Worm (Caenorhabditis elegans) whole organism, dauer: ENCODE data around the gene C10G8.4.

Experiments
- unc-62 ChIP-seq: sonication (generic microtip); optimal IDR thresholded peaks from 2 replicates; lab custom pipeline; 2017; ENCODE audit warnings: missing biosample characterization, missing genetic modification reagents, missing genetic modification characterization

C10G8.4 gene

DNA sequence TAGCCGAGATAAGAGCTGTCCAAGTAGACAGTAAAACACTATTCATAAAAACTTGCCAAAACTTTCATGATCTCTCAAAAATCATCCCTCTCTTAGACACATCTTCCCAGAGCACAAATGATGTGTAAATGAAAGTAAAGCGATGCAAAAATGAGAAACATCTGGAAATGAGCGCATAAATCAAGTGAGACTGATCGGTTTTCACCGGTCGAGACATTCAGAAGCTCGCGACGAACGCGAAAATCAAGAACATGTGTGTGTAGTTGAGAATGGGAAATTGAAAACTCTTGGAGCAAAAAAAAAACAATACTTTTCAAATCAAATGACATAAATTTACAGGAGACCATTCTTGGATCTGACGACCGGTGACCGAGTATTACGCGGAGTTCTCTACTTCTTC lies 7.4 kb upstream of the C10G8.4 start:
- no peak for TF ChIP-seq unc-62 (GFP tag; lab: Kevin White, UChicago)

DNA sequence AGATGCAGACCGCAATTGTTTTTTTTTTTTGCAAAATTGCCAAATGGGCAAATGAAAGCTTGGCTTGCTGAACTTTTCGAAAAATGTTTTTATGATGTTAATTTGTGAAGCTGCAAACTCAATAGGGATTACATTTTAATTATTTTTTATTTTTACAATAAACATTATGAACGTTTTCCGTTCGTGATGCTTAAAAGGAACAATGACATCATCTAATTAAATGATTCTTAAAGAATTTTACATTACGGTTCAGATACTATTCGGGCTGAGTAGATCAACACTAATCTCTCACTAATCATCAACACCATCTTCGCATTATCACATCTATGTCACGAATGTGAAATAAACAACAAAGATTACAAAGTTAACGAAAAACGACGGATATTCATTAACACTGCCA lies 718 bp downstream of the C10G8.4 start, which contains the start of gene C10G8.3:
TSS of gene C10G8.3 (plus strand) at position 301 of the 400 bp plus-strand sequence.
- TF ChIP-seq unc-62 (GFP tag; lab: Kevin White, UChicago): no peak

DNA sequence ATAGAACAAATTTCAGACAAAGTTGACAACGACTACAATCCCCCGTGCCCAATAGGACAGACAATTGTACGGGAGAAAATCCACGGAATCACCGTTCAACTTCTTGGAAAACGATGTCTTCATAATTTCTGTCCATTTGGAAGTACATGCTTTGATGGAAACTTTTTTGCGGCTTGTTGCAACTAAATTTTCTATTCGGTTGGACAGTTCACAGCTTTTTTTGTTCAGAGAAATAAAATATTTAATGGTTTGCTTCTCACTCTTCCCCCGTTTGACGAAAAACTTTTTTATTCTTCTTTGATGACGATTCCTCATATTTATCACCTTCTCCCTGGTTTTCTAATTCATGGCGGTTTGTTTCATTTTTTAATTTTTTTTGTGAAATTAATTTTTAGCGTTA lies 2.4 kb downstream of the C10G8.4 start, which contains the start of gene C10G8.2:
TSS of gene C10G8.2 (plus strand) at position 301 of the 400 bp plus-strand sequence.
- no peak for TF ChIP-seq unc-62 (GFP tag; lab: Kevin White, UChicago)

DNA sequence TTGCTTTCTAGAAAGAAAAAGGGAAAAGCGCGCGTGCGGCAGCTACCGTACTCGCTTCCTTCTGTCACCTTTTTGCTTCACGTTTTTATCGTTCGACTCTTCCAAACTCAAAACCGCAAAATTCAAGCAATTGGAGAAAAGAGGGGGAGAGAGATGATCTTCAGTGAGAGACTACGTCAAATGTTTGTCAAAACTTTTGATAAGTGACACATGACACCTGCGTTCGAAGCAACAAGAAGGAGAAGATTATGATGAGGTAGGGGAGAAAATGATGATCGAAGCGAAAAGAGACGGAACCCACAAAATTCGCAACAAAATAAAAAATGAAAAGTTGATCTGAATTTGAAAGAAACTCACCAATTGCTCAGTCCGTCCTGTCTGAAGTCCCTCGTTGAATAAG lies 6.6 kb downstream of the C10G8.4 start:
- no peak for TF ChIP-seq unc-62 (GFP tag; lab: Kevin White, UChicago)

DNA sequence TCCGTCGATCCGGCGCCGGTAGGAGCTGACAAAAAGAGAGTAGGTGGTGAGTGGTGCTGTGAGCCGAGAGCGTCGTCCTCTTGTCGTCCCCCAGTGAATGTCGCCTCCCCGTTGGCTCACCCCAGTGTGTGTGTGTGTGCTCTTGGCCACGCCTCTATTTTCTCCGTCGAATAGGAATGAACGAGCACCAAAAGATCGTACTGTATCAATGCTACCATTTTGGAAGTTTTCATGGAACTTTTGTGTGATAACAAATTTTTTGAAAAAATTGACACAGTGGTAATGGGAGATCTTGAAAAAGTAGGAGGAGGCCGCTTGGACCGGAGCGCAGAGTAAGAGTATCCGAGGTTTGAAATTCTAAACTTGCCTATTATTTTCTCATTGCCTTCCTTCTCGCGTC lies 7.7 kb downstream of the C10G8.4 start, which contains the start of gene ceh-34:
TSS of gene ceh-34 (minus strand) at position 101 of the 400 bp plus-strand sequence.
- TF ChIP-seq unc-62 (GFP tag; lab: Kevin White, UChicago): no peak

DNA sequence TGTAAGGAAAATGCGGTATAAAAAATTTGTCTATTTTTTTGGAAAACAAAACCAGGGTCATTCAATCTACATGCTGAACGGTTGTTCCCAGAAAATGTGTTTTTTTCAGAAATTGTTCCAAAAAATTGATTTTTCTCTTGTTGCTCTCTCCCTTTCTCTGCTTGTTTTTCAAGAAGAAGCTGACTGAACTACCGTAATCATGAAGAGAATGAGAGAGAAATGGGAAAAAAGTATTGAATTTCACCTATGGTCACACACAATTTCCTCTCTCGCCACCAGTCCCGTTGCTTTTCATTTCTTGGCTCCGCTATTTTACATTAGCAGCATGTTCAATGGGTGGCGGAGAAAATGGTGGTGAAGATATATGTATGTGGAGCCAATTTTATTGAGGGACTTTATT lies 11.1 kb downstream of the C10G8.4 start:
- no peak for TF ChIP-seq unc-62 (GFP tag; lab: Kevin White, UChicago)

DNA sequence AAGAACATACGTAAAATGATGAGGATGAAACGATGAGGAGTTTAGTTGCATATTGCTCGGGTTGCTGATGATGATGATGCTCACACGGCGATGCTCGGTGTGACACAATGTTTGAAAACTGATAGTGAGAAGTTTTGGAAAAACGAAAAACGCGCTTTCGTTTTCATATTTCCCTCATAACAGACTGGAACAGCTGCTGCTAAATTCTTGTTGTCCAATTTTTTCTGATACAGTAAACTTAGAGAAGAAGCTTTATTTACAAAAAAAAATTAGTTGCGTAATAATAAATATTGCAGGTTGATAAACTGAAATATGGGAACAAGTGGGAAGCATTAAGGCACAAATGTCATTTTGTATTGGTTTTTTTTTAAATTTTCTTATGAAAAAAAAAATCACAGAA lies 12.8 kb downstream of the C10G8.4 start, which contains the start of gene ceh-33:
TSS of gene ceh-33 (minus strand) at position 101 of the 400 bp plus-strand sequence.
- TF ChIP-seq unc-62 (GFP tag; lab: Kevin White, UChicago): no peak

DNA sequence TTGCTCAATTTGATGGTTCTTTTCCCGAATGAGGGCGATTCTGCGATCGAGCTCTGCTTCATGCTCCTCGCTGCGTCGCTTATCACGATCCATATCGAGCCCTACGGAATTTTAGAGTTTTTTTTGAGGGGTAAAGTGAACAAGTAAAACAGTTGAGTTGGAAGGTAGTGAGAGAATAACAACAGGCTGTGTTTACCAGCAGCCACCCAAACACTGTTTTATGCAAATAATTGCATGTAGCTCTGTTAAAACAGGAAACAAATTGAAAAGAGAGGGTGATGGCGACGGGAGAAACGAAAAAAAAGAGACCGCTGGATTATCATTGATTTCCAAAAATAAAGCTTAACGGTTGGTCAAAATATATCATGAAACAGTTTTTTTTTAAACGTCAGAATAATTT lies 16.6 kb downstream of the C10G8.4 start, which contains the start of gene C10G8.8:
TSS of gene C10G8.8 (minus strand) at position 101 of the 400 bp plus-strand sequence.
- TF ChIP-seq unc-62 (GFP tag; lab: Kevin White, UChicago): no peak

DNA sequence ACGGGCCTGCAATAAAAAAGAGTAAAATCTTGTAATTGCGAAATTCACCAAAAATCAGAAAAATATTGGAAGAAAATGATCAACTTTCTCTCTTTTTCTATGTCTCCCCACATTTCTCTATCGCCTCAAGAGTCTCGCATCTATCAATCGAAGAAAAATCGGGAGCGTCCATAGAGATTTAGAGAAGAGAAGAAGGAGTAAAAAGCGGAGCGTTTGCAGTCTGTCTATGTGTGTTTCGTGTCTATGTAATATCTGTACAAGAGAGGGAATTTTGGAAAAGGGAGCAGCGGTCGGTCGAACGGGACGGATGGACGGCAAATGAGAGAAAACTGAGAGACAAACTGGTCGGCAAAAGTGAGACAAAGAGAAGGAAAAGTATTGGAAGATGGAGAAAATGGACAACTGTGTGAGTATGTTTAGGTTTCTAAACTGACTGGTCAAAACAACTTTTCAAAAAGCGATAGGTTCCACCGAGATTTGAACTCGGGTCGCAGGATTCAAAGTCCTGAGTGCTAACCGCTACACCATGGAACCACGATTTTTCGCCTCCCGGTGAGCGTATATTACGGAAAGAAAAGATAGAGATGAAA lies 18.0 kb downstream of the C10G8.4 start:
- TF ChIP-seq unc-62 (GFP tag; lab: Kevin White, UChicago): no peak

DNA sequence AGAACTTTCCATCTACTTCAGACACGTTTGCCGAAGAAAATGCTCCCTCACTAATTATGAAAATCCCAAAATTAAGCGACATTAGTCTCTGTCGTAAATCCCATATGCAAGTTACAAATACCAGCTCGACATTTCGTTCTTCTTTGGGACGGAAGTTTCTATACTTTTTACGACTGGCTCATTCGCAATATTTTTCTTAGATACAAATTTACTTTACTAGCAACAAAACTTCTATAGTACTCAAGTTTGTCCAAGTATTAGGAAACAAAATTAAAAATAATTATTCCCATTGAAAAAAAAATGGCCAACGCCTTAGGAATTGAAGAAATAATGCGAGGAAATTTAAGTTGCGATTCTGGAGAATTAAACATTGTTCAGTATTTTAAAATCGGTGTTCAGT lies 19.2 kb downstream of the C10G8.4 start, which contains the start of gene srg-26:
TSS of gene srg-26 (plus strand) at position 301 of the 400 bp plus-strand sequence.
- no peak for TF ChIP-seq unc-62 (GFP tag; lab: Kevin White, UChicago)

DNA sequence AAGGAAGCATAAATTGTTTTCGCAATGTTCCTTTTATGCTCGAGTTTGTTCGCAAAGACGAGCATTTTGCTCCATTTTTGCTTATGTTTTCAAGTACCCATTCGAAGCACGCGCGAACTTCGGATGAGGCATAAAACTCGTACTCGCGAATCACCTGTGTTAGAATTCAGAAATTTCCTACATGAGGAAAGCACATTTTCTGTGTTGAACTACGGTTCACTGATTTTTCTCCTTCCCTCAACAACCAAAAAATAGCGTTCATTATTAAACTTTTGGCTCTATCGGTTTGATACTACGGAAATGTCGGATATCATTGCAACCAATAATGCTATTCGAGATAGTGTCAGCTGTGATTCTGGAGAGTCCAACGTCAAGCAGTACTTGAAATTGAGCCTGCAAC lies 22.9 kb downstream of the C10G8.4 start, which contains the start of gene srg-28:
TSS of gene srg-28 (plus strand) at position 301 of the 400 bp plus-strand sequence.
- no peak for TF ChIP-seq unc-62 (GFP tag; lab: Kevin White, UChicago)

DNA sequence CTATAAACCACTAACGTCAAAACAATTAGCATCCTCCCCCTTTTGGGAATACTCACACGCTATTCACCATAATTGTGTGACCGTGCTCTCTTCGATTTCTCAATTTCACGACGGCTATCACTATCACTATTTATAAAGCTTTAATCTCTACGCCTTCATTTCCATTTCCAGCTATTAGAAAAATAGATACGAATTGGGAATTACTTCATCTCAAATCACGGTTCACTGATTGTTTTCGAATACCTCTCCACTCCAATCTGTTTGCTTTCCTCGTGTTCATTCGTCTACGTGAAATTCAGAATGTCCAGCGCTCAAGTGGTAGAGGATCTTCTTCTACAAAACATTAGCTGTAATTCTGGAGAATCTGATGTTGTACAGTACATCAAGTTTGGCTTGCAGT lies 25.1 kb downstream of the C10G8.4 start, which contains the start of gene srg-29:
TSS of gene srg-29 (plus strand) at position 301 of the 400 bp plus-strand sequence.
- TF ChIP-seq unc-62 (GFP tag; lab: Kevin White, UChicago): no peak

DNA sequence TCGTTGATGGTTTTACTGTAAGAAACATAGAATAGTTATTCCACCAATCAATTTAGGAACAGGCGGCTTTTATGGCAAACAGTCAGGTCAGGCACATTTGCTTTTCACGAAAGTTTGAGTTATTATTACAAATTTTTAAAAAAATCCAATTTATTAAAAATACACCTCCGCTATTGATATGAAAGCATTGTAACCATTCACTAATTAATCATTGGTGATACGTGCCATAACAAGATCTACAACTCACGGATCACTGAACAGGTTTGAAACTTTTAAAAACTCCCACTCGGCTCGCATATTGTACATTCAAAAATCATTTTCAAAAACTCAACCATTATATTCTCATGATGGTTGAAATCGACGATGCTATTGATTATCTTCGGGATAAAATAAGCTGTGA lies 27.8 kb downstream of the C10G8.4 start, which contains the start of gene srg-27:
TSS of gene srg-27 (plus strand) at position 301 of the 400 bp plus-strand sequence.
- TF ChIP-seq unc-62 (GFP tag; lab: Kevin White, UChicago): no peak

DNA sequence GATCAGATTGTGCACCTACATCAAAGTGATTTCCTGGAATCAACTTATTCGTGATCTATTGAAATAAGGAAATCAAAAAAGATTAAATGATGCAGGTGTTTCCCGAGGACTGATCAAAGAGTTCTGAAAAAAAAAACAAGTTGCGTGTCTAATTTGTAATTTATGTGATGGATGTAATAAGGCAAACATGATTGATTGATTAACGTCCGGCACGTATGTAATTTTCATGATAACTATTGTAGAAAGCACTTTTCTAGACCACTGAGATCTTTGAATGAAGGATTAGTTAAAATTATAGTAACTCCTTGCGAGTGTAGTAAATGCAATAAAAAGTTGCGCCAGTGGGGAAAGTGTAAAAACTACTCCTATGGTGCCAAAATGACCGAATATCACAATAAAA lies 33.7 kb downstream of the C10G8.4 start, which contains the start of gene srg-25:
TSS of gene srg-25 (minus strand) at position 101 of the 400 bp plus-strand sequence.
- TF ChIP-seq unc-62 (GFP tag; lab: Kevin White, UChicago): no peak

DNA sequence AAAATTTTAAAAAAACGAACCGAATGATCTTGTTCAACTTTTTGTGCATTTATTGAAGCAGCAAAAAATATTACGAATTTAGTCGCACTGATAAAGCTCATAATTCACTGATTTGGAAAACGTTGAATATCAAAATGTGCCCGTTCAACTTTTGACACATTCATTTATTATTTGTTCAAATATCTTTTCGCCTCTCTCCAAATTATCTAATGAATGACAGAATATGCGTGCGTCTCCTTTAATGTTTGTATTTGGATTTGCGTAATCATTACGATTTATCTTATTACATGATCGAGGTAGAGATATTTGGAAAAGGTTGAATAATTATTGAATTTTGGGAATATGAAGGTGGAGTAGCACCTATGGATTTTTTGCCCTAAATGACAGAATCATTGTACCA lies 37.7 kb downstream of the C10G8.4 start, which contains the start of gene T09D3.3:
TSS of gene T09D3.3 (minus strand) at position 101 of the 400 bp plus-strand sequence.
- no peak for TF ChIP-seq unc-62 (GFP tag; lab: Kevin White, UChicago)

DNA sequence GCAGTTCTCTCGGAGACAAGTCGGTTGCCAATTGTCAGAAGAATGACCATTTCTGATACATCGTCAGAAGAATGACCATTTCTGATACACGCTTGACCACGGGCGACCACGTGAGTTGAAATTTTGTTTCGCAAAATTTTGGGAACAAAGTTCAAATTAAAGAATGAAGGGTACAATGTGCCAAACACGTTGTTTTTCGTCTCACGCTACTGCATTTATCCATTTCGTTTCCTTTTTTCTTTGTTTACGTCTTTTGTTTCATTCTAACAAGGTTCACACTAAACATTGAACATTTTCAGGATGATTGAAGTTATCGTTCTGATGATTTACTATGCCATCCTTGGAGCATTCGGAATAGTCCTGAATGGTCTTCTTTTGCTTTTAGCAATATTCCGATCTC lies 39.7 kb downstream of the C10G8.4 start, which contains the start of gene srd-9:
TSS of gene srd-9 (plus strand) at position 301 of the 400 bp plus-strand sequence.
- no peak for TF ChIP-seq unc-62 (GFP tag; lab: Kevin White, UChicago)
